Fruit fly (Drosophila melanogaster) whole organism, embryonic: Measurements from ENCODE around the gene Nthl1.

Experiments used
- ATbp ChIP-seq: fragments of 200-800 bp; sonication (Bioruptor generic); optimal IDR thresholded peaks from 2 replicates; lab custom pipeline; 2017; ENCODE audit warnings: missing biosample characterization, mild to moderate bottlenecking, missing genetic modification characterization, missing genetic modification reagents
- Ada2b ChIP-seq: fragments of 200-800 bp; sonication (Bioruptor generic); IDR thresholded peaks from 2 replicates; pipeline ENCODE4 v1.3.6; 2022; ENCODE audit warnings: missing biosample characterization, missing genetic modification characterization
- Aef1 ChIP-seq: fragments of 200-800 bp; sonication (Bioruptor generic); IDR thresholded peaks from 3 replicates; pipeline ENCODE4 v1.3.6; 2022; ENCODE audit warnings: missing biosample characterization, missing genetic modification characterization
- B-H1 ChIP-seq: fragments of 200-800 bp; sonication (Bioruptor generic); IDR thresholded peaks from 3 replicates; pipeline ENCODE4 v1.3.6; 2022; ENCODE audit warnings: missing biosample characterization, missing genetic modification characterization
- CG10147 ChIP-seq: fragments of 200-800 bp; sonication (Bioruptor generic); optimal IDR thresholded peaks from 2 replicates; lab custom pipeline; 2019; ENCODE audit warnings: missing biosample characterization, mild to moderate bottlenecking, missing genetic modification characterization, moderate library complexity
- CG1024 ChIP-seq: fragments of 200-800 bp; sonication (Bioruptor generic); IDR thresholded peaks from 2 replicates; pipeline ENCODE4 v1.3.6; 2022; ENCODE audit warnings: missing biosample characterization, missing genetic modification characterization
- CG11456 ChIP-seq: fragments of 200-800 bp; sonication (Bioruptor generic); IDR thresholded peaks from 3 replicates; pipeline ENCODE4 v1.3.6; 2022; ENCODE audit warnings: missing biosample characterization, missing genetic modification characterization
- CG12391 ChIP-seq: fragments of 200-800 bp; sonication (Bioruptor generic); optimal IDR thresholded peaks from 3 replicates; lab custom pipeline; 2018; ENCODE audit warnings: missing biosample characterization, mild to moderate bottlenecking, missing genetic modification characterization, moderate library complexity
- CG13775 ChIP-seq: fragments of 200-800 bp; sonication (Bioruptor generic); optimal IDR thresholded peaks from 3 replicates; lab custom pipeline; 2017; ENCODE audit warnings: missing biosample characterization, mild to moderate bottlenecking, missing genetic modification characterization
- CG14667 ChIP-seq: fragments of 200-800 bp; sonication (Bioruptor generic); IDR thresholded peaks from 2 replicates; pipeline ENCODE4 v1.3.6; 2022; ENCODE audit warnings: missing biosample characterization, missing genetic modification characterization
- CG14860 ChIP-seq: fragments of 200-800 bp; sonication (Bioruptor generic); IDR thresholded peaks from 3 replicates; pipeline ENCODE4 v1.3.6; 2022; ENCODE audit warnings: missing biosample characterization, missing genetic modification characterization; ENCODE audit not compliant: partially characterized antibody
- CG14965 ChIP-seq: fragments of 200-800 bp; sonication (Bioruptor generic); optimal IDR thresholded peaks from 2 replicates; lab custom pipeline; 2016; ENCODE audit warnings: missing biosample characterization, missing genetic modification characterization, borderline replicate concordance
- CG15269 ChIP-seq: fragments of 200-800 bp; sonication (Bioruptor generic); optimal IDR thresholded peaks from 2 replicates; lab custom pipeline; 2018; ENCODE audit warnings: missing biosample characterization, mild to moderate bottlenecking, missing genetic modification characterization, moderate library complexity
- CG16863 ChIP-seq: fragments of 200-800 bp; sonication (Bioruptor generic); optimal IDR thresholded peaks from 3 replicates; lab custom pipeline; 2016; ENCODE audit warnings: missing biosample characterization, missing genetic modification characterization
- CG17361 ChIP-seq: fragments of 200-800 bp; sonication (Bioruptor generic); IDR thresholded peaks from 3 replicates; pipeline ENCODE4 v1.3.6; 2022; ENCODE audit warnings: missing biosample characterization, missing genetic modification characterization
- CG18011 ChIP-seq: fragments of 200-800 bp; sonication (Bioruptor generic); optimal IDR thresholded peaks from 2 replicates; lab custom pipeline; 2017; ENCODE audit warnings: missing biosample characterization, missing genetic modification characterization, mild to moderate bottlenecking, moderate library complexity, missing genotype
- CG2678 ChIP-seq: fragments of 200-800 bp; sonication (Bioruptor generic); optimal IDR thresholded peaks from 3 replicates; lab custom pipeline; 2019; ENCODE audit warnings: missing biosample characterization, mild to moderate bottlenecking, missing genetic modification characterization, moderate library complexity
- CG3726 ChIP-seq: fragments of 200-800 bp; sonication (Bioruptor generic); IDR thresholded peaks from 3 replicates; pipeline ENCODE4, ENCODE4 v1.3.6; 2022; ENCODE audit warnings: missing biosample characterization, missing genetic modification characterization
- CG6175 ChIP-seq: fragments of 200-800 bp; sonication (Bioruptor generic); IDR thresholded peaks from 3 replicates; pipeline ENCODE4 v1.3.6; 2022; ENCODE audit warnings: missing biosample characterization, missing genetic modification characterization
- CG6272 ChIP-seq: fragments of 200-800 bp; sonication (Bioruptor generic); IDR thresholded peaks from 2 replicates; pipeline ENCODE4 v1.3.6; 2022; ENCODE audit warnings: missing biosample characterization, missing genetic modification characterization
- CG7963 ChIP-seq: fragments of 200-800 bp; sonication (Bioruptor generic); IDR thresholded peaks from 3 replicates; pipeline ENCODE4 v1.3.6; 2022; ENCODE audit warnings: missing biosample characterization, missing genetic modification characterization; ENCODE audit not compliant: partially characterized antibody
- CG7987 ChIP-seq: fragments of 200-800 bp; sonication (Bioruptor generic); optimal IDR thresholded peaks from 2 replicates; lab custom pipeline; 2018; ENCODE audit warnings: missing biosample characterization, mild to moderate bottlenecking, missing genetic modification characterization, moderate library complexity
- CG8478 ChIP-seq: fragments of >200 bp; optimal IDR thresholded peaks from 2 replicates; lab custom pipeline; 2018
- Dad ChIP-seq: fragments of 200-800 bp; sonication (Bioruptor generic); optimal IDR thresholded peaks from 3 replicates; lab custom pipeline; 2016; ENCODE audit warnings: missing biosample characterization, missing genetic modification characterization
- Dip2 ChIP-seq: fragments of 200-800 bp; sonication (Bioruptor generic); IDR thresholded peaks from 2 replicates; pipeline ENCODE4 v1.3.6; 2022; ENCODE audit warnings: missing biosample characterization, missing genetic modification characterization
- Dref ChIP-seq: fragments of 200-800 bp; sonication (Bioruptor generic); IDR thresholded peaks from 2 replicates; pipeline ENCODE4 v1.3.6; 2022; ENCODE audit warnings: missing biosample characterization, missing genetic modification characterization
- Fer3 ChIP-seq: fragments of 200-800 bp; sonication (Bioruptor generic); optimal IDR thresholded peaks from 2 replicates; lab custom pipeline; 2018; ENCODE audit warnings: missing biosample characterization, mild to moderate bottlenecking, missing genetic modification characterization, moderate library complexity
- Kr ChIP-seq: fragments of 200-800 bp; sonication (Bioruptor generic); optimal IDR thresholded peaks from 2 replicates; lab custom pipeline; 2017; ENCODE audit warnings: missing biosample characterization, mild to moderate bottlenecking, missing genetic modification characterization
- MESR4 ChIP-seq: fragments of 200-800 bp; sonication (Bioruptor generic); optimal IDR thresholded peaks from 2 replicates; lab custom pipeline; 2018; ENCODE audit warnings: missing biosample characterization, mild to moderate bottlenecking, missing genetic modification characterization, moderate library complexity
- Mad ChIP-seq: fragments of 200-800 bp; sonication (Bioruptor generic); optimal IDR thresholded peaks from 2 replicates; lab custom pipeline; 2016; ENCODE audit warnings: missing biosample characterization, missing genetic modification characterization
- Med ChIP-seq: fragments of 200-800 bp; sonication (Bioruptor generic); peaks from one replicate; lab custom pipeline; 2016; ENCODE audit warnings: missing biosample characterization, missing genetic modification characterization, mild to moderate bottlenecking, inconsistent platforms, moderate library complexity
- Rfx ChIP-seq: fragments of 200-800 bp; sonication (Bioruptor generic); IDR thresholded peaks from 2 replicates; pipeline ENCODE4 v1.3.6; 2022; ENCODE audit warnings: missing biosample characterization, missing genetic modification characterization
- Ssrp ChIP-seq: fragments of 200-800 bp; sonication (Bioruptor generic); optimal IDR thresholded peaks from 2 replicates; lab custom pipeline; 2018; ENCODE audit warnings: missing biosample characterization, mild to moderate bottlenecking, missing genetic modification characterization, moderate library complexity
- cad ChIP-seq: fragments of >200 bp; optimal IDR thresholded peaks from 2 replicates; lab custom pipeline; 2017; ENCODE audit warnings: missing biosample characterization, missing genetic modification characterization
- crol ChIP-seq: fragments of 200-800 bp; sonication (Bioruptor generic); IDR thresholded peaks from 2 replicates; pipeline ENCODE4 v1.3.6; 2022; ENCODE audit warnings: missing biosample characterization, missing genetic modification characterization
- dimm ChIP-seq: fragments of 200-800 bp; sonication (Bioruptor generic); IDR thresholded peaks from 2 replicates; pipeline ENCODE4 v1.3.6; 2022; ENCODE audit warnings: missing biosample characterization, missing genetic modification characterization
- ems ChIP-seq: fragments of 200-800 bp; sonication (Bioruptor generic); optimal IDR thresholded peaks from 3 replicates; lab custom pipeline; 2016; ENCODE audit warnings: missing biosample characterization, missing genetic modification characterization
- ewg ChIP-seq: fragments of 200-800 bp; sonication (Bioruptor generic); optimal IDR thresholded peaks from 3 replicates; lab custom pipeline; 2017; ENCODE audit warnings: mild to moderate bottlenecking, missing biosample characterization, missing genetic modification reagents, missing genetic modification characterization
- gt ChIP-seq: fragments of 200-800 bp; sonication (Bioruptor generic); IDR thresholded peaks from 2 replicates; pipeline ENCODE4 v1.3.6; 2022; ENCODE audit warnings: missing biosample characterization, missing genetic modification characterization
- h ChIP-seq: fragments of >200 bp; optimal IDR thresholded peaks from 2 replicates; lab custom pipeline; 2017
- lbe ChIP-seq: fragments of 200-800 bp; sonication (Bioruptor generic); optimal IDR thresholded peaks from 2 replicates; lab custom pipeline; 2016; ENCODE audit warnings: missing biosample characterization, mild to moderate bottlenecking, missing genetic modification characterization
- luna ChIP-seq: fragments of 200-800 bp; sonication (Bioruptor generic); optimal IDR thresholded peaks from 2 replicates; lab custom pipeline; 2016; ENCODE audit warnings: missing biosample characterization, missing genetic modification characterization
- odd ChIP-seq: fragments of 200-800 bp; sonication (Bioruptor generic); optimal IDR thresholded peaks from 2 replicates; lab custom pipeline; 2017; ENCODE audit warnings: missing biosample characterization, mild to moderate bottlenecking, missing genetic modification characterization
- prd ChIP-seq, 3 experiments: fragments of >200 bp in 2 of 3; fragments of 200-800 bp in 1 of 3; sonication (Bioruptor generic) in 1 of 3; optimal IDR thresholded peaks in 2 of 3; IDR thresholded peaks in 1 of 3; 2 replicates in 2 of 3; 3 replicates in 1 of 3; pipeline versions ENCODE4 v1.3.6 to Lab custom; 2017 to 2022; ENCODE audit warnings: missing biosample characterization in 1 of 3, missing genetic modification characterization in 1 of 3
- psq ChIP-seq: fragments of 200-800 bp; sonication (Bioruptor generic); optimal IDR thresholded peaks from 2 replicates; lab custom pipeline; 2017; ENCODE audit warnings: missing biosample characterization, missing genetic modification characterization
- salm ChIP-seq: fragments of 200-800 bp; sonication (Bioruptor generic); optimal IDR thresholded peaks from 2 replicates; lab custom pipeline; 2018; ENCODE audit warnings: missing biosample characterization, mild to moderate bottlenecking, missing genetic modification characterization
- sima ChIP-seq: fragments of 200-800 bp; sonication (Bioruptor generic); optimal IDR thresholded peaks from 2 replicates; lab custom pipeline; 2016; ENCODE audit warnings: missing biosample characterization, missing genetic modification characterization
- sisA ChIP-seq: fragments of 200-800 bp; sonication (Bioruptor generic); IDR thresholded peaks from 2 replicates; pipeline ENCODE4 v1.3.6; 2022; ENCODE audit warnings: missing biosample characterization, missing genetic modification characterization
- stwl ChIP-seq: fragments of 200-800 bp; sonication (Bioruptor generic); optimal IDR thresholded peaks from 3 replicates; lab custom pipeline; 2018; ENCODE audit warnings: missing biosample characterization, mild to moderate bottlenecking, missing genetic modification characterization, moderate library complexity
- vvl ChIP-seq: fragments of 200-800 bp; sonication (Bioruptor generic); IDR thresholded peaks from 2 replicates; pipeline ENCODE4 v1.3.6; 2022; ENCODE audit warnings: missing biosample characterization, missing genetic modification characterization
- zf30C ChIP-seq: fragments of 200-800 bp; sonication (Bioruptor generic); optimal IDR thresholded peaks from 3 replicates; lab custom pipeline; 2018; ENCODE audit warnings: missing biosample characterization, mild to moderate bottlenecking, missing genetic modification characterization

The Nthl1 gene

DNA sequence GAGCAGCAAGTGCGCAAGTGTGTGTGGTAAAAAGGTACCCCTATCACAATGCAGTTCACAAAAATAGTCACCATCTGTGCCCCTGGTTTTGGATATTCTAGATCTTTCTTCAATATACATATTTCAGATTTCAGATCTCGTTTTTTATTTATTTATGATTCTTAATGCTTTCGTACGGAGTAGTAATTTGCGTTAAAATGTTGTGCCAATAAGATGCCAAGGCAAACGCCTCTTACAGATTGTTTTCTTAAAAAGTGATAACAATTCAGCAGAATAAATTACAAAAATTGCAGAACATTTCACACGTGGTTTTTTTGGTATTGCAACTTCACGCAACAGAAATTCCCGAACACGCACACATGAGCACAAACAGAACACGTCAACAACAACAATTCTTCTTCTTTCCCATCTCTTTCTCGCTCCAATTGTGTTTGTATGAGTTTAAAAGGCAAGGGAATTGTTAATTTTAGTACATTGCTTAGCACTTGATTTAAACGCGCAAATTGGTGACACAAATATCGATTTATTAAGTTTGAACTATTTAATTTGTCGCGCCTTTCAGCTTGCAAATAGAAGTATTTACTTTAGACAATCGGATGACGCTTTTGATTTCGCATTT, 9.5 kb downstream of the Nthl1 start (continued):
- peak; percentile 66 for TF ChIP-seq ems (GFP tag; lab: Kevin White, UChicago)
- TF ChIP-seq Dip2 (GFP tag; lab: Robert Waterston, UW) = no peak
- no peak for TF ChIP-seq CG14667 (GFP tag; lab: Robert Waterston, UW)
- TF ChIP-seq sima = no peak
- TF ChIP-seq stwl = no peak
- no peak for TF ChIP-seq CG14965
- no peak for TF ChIP-seq Dref
- peak; percentile 77 for TF ChIP-seq odd (GFP tag; lab: Kevin White, UChicago)
- peak; percentile 58 for TF ChIP-seq Dad (GFP tag; lab: Kevin White, UChicago)
- no peak for TF ChIP-seq Ada2b (GFP tag; lab: Robert Waterston, UW)
- TF ChIP-seq prd (optimal IDR thresholded peaks at IDR 0.05; lab: Kevin White, UChicago) = no peak
- no peak for TF ChIP-seq prd (GFP tag; IDR thresholded peaks at IDR 0.05; lab: Robert Waterston, UW)
- TF ChIP-seq CG7987 (GFP tag; lab: Kevin White, UChicago) = no peak
- peak; percentile 78 for TF ChIP-seq CG12391 (tag; lab: Kevin White, UChicago)
- no peak for TF ChIP-seq Aef1
- peak; percentile 18 for TF ChIP-seq luna
- peak; percentile 79 for TF ChIP-seq CG16863 (GFP tag; lab: Kevin White, UChicago)
- no peak for TF ChIP-seq CG7963 (GFP tag; lab: Robert Waterston, UW)
- TF ChIP-seq cad (GFP tag; lab: Kevin White, UChicago) = no peak
- TF ChIP-seq CG11456 (GFP tag; lab: Robert Waterston, UW) = peak; percentile 82
- peak; percentile 72; the same call in 2 of the 3 replicates for TF ChIP-seq CG3726
- 0 out of 2 replicates have a peak, but pooled peaks have one; percentile 14 for TF ChIP-seq dimm (GFP tag; lab: Robert Waterston, UW)
- TF ChIP-seq psq = no peak
- TF ChIP-seq crol (GFP tag; lab: Robert Waterston, UW) = no peak
- TF ChIP-seq ATbp = peak; percentile 89
- peak; percentile 78 for TF ChIP-seq ewg (GFP tag; lab: Kevin White, UChicago)
- no peak for TF ChIP-seq CG6175
- peak; percentile 70 for TF ChIP-seq sisA (GFP tag; lab: Robert Waterston, UW)
- no peak for TF ChIP-seq CG2678
- peak; percentile 62 for TF ChIP-seq Mad (GFP tag; lab: Kevin White, UChicago)
- TF ChIP-seq CG6272 (GFP tag; lab: Robert Waterston, UW) = no peak
- no peak for TF ChIP-seq zf30C (GFP tag; lab: Kevin White, UChicago)
- TF ChIP-seq Kr = peak; percentile 16
- TF ChIP-seq CG8478 (lab: Kevin White, UChicago) = no peak
- peak; percentile 77 for TF ChIP-seq CG15269 (tag; lab: Kevin White, UChicago)
- TF ChIP-seq lbe (GFP tag; lab: Kevin White, UChicago) = peak; percentile 74
- peak; percentile 60 for TF ChIP-seq Ssrp (tag; lab: Kevin White, UChicago)
- no peak for TF ChIP-seq CG17361 (GFP tag; lab: Robert Waterston, UW)
- peak; percentile 81 for TF ChIP-seq salm (tag; lab: Kevin White, UChicago)
- TF ChIP-seq CG14860 (GFP tag; lab: Robert Waterston, UW) = no peak
- TF ChIP-seq vvl (GFP tag; lab: Robert Waterston, UW) = peak; percentile 90
- peak; percentile 75; the same call in 1 of the 2 replicates for TF ChIP-seq CG1024 (GFP tag; lab: Robert Waterston, UW)
- TF ChIP-seq B-H1 = no peak
- peak; percentile 57 for TF ChIP-seq CG13775
- TF ChIP-seq Fer3 (tag; lab: Kevin White, UChicago) = no peak
- no peak for TF ChIP-seq h (lab: Kevin White, UChicago)
- peak; percentile 12 for TF ChIP-seq CG18011 (GFP tag; lab: Kevin White, UChicago)
- TF ChIP-seq gt (GFP tag; lab: Robert Waterston, UW) = no peak
- peak; percentile 94 for TF ChIP-seq Med (GFP tag; lab: Kevin White, UChicago)
- TF ChIP-seq MESR4 (GFP tag; lab: Kevin White, UChicago) = no peak
- peak; percentile 76 for TF ChIP-seq CG10147 (GFP tag; lab: Kevin White, UChicago)
- peak; percentile 76 for TF ChIP-seq Rfx (GFP tag; lab: Robert Waterston, UW)
